Worm (Caenorhabditis elegans) whole organism, early embryonic: Measurements from ENCODE around the gene T13C2.3.

Experiments used
- F13C5.2 ChIP-seq: sonication (generic microtip); optimal IDR thresholded peaks from 2 replicates; lab custom pipeline; 2017; ENCODE audit warnings: mild to moderate bottlenecking, missing genetic modification characterization, inconsistent platforms, missing compliant biosample characterization
- ama-1 ChIP-seq: fragments of 150-350 bp; optimal IDR thresholded peaks from 2 replicates; lab custom pipeline; 2014
- sea-1 ChIP-seq: fragments of 200-800 bp; sonication (Bioruptor generic); conservative IDR thresholded peaks from 2 replicates; pipeline ENCODE4 v1.3.6; 2022; ENCODE audit warnings: missing genetic modification characterization, missing compliant biosample characterization

DNA sequence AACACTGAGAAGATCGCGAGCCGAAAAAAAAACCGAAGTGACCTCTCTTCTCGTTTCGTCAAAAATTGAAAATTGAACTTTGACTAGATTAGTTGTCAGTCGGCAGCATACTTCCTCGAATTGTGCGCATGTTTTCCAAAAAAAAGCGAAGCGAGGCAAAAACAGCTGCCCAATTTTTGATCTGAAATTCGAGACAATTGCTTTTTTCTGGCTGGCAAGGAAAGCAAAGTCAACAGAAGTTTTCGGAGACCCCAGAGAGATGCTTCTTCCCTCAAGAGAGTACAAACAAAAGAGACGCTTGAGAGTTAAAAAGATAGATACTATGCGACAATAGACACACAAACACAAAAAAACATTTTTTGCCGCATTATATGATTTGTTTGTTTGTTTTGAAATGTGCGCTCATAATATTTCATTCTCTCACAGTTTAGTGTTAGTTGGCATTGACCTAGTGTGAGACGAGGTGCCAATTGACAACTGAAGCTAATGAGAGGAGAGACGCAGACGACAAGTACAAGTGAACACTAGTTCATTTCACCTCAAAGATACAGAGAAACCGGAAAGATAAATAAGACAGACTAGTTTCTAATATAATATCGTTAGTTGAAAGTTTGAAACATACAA, 47.0 kb downstream of the T13C2.3 start:
- TF ChIP-seq ama-1 (lab: Kevin White, UChicago) = no peak
- TF ChIP-seq F13C5.2 (tag; lab: Kevin White, UChicago) = no peak
- no peak for TF ChIP-seq sea-1
